Fruit fly (Drosophila melanogaster): ENCODE measurements around the gene Ndf.

The Ndf gene

dm6 chr2L:10056705-10057104 is 53.1 kb downstream of the Ndf start, which contains the start of gene Pen (continued):
- TF ChIP-seq CG10321 (GFP tag; IDR thresholded peaks at IDR 0.05) (no peak), fu2 (GFP tag; optimal IDR thresholded peaks at IDR 0.05) (no peak), CG3407 (GFP tag; optimal IDR thresholded peaks at IDR 0.05) (no peak), CG17359 (tag; optimal IDR thresholded peaks at IDR 0.05) (no peak), CG33213 (GFP tag; optimal IDR thresholded peaks at IDR 0.05) (no peak), Elba2 (GFP tag; optimal IDR thresholded peaks at IDR 0.05) (no peak), zen (tag; optimal IDR thresholded peaks at IDR 0.05) (no peak), Dfd (GFP tag; optimal IDR thresholded peaks at IDR 0.05) (no peak), CG1529 (GFP tag; optimal IDR thresholded peaks at IDR 0.05) (no peak), CG17912 (GFP tag; optimal IDR thresholded peaks at IDR 0.05) (no peak), CTCF (GFP tag; optimal IDR thresholded peaks at IDR 0.05) (peak; percentile 38), CG6683 (GFP tag; optimal IDR thresholded peaks at IDR 0.05) (no peak), CG14014 (GFP tag; IDR thresholded peaks at IDR 0.05) (no peak), CG33557 (GFP tag; optimal IDR thresholded peaks at IDR 0.05) (no peak), salm (tag; optimal IDR thresholded peaks at IDR 0.05) (no peak), Hr78 (GFP tag; optimal IDR thresholded peaks at IDR 0.05) (no peak), Bgb (GFP tag; IDR thresholded peaks at IDR 0.05; ENCODE audit: partially characterized antibody) (peak; percentile 83), CG2199 (GFP tag; IDR thresholded peaks at IDR 0.05) (no peak), Side (GFP tag; optimal IDR thresholded peaks at IDR 0.05) (no peak), TFAM (GFP tag; optimal IDR thresholded peaks at IDR 0.05) (no peak), unpg (GFP tag; optimal IDR thresholded peaks at IDR 0.05) (no peak), CG10543 (GFP tag; optimal IDR thresholded peaks at IDR 0.05) (no peak), emc (GFP tag; optimal IDR thresholded peaks at IDR 0.05) (no peak), CG12769 (tag; optimal IDR thresholded peaks at IDR 0.05) (no peak), Bdp1 (GFP tag; optimal IDR thresholded peaks at IDR 0.05) (no peak), HmgZ (tag; optimal IDR thresholded peaks at IDR 0.05) (no peak), Poxn (GFP tag; IDR thresholded peaks at IDR 0.05) (no peak), CG12104 (GFP tag; optimal IDR thresholded peaks at IDR 0.05) (no peak), crol (GFP tag; IDR thresholded peaks at IDR 0.05) (no peak), Jarid2 (GFP tag; optimal IDR thresholded peaks at IDR 0.05) (no peak), dan (GFP tag; IDR thresholded peaks at IDR 0.05) (no peak), Neu2 (GFP tag; optimal IDR thresholded peaks at IDR 0.05; ENCODE audit: borderline replicate concordance) (no peak), Sry-β (GFP tag; optimal IDR thresholded peaks at IDR 0.05) (no peak), sr (GFP tag; IDR thresholded peaks at IDR 0.05) (no peak), nmo (GFP tag; optimal IDR thresholded peaks at IDR 0.05) (no peak), CG7987 (GFP tag; optimal IDR thresholded peaks at IDR 0.05) (no peak), bcd (GFP tag; optimal IDR thresholded peaks at IDR 0.05) (no peak), al (GFP tag; IDR thresholded peaks at IDR 0.05) (no peak), CG32772 (GFP tag; IDR thresholded peaks at IDR 0.05) (no peak), CG4707 (GFP tag; optimal IDR thresholded peaks at IDR 0.05) (no peak), CG30403 (GFP tag; optimal IDR thresholded peaks at IDR 0.05) (no peak), CG10979 (tag; optimal IDR thresholded peaks at IDR 0.05) (no peak), jigr1 (GFP tag; IDR thresholded peaks at IDR 0.05) (no peak), gt (GFP tag; IDR thresholded peaks at IDR 0.05) (no peak), CG11398 (GFP tag; optimal IDR thresholded peaks at IDR 0.05) (no peak), Ravus (GFP tag; IDR thresholded peaks at IDR 0.05) (no peak), CG1602 (GFP tag; optimal IDR thresholded peaks at IDR 0.05) (no peak), bab2 (GFP tag; optimal IDR thresholded peaks at IDR 0.05) (no peak), lov (optimal IDR thresholded peaks at IDR 0.05) (no peak), lov (GFP tag; IDR thresholded peaks at IDR 0.05) (no peak), CG9817 (tag; optimal IDR thresholded peaks at IDR 0.05) (no peak), vvl (GFP tag; IDR thresholded peaks at IDR 0.05) (no peak), CG18476 (GFP tag; optimal IDR thresholded peaks at IDR 0.05) (no peak)
